Fruit fly (Drosophila melanogaster): ENCODE data around the gene TotF.

Gene TotF

dm6 chr2L:19887468-19887867 lies 24.7 kb downstream of the TotF start (continued):
- TF ChIP-seq HLHmδ (GFP tag; optimal IDR thresholded peaks at IDR 0.05) (peak; percentile 7), CG4424 (GFP tag; optimal IDR thresholded peaks at IDR 0.05) (peak; percentile 68), Ptx1 (GFP tag; IDR thresholded peaks at IDR 0.05) (peak; percentile 72), CG31224 (GFP tag; IDR thresholded peaks at IDR 0.05) (peak; percentile 45; the same call in 1 of the 2 replicates), klu (GFP tag; IDR thresholded peaks at IDR 0.05) (peak; percentile 24; the same call in 1 of the 2 replicates), Ssrp (tag; optimal IDR thresholded peaks at IDR 0.05) (peak; percentile 58), CG11456 (GFP tag; IDR thresholded peaks at IDR 0.05) (peak; percentile 89), Side (GFP tag; optimal IDR thresholded peaks at IDR 0.05) (peak; percentile 66), CG33557 (GFP tag; optimal IDR thresholded peaks at IDR 0.05) (peak; percentile 25), fd96Cb (tag; optimal IDR thresholded peaks at IDR 0.05) (peak; percentile 54), CG15269 (tag; optimal IDR thresholded peaks at IDR 0.05) (peak; percentile 57), CG2120 (GFP tag; optimal IDR thresholded peaks at IDR 0.05) (peak; percentile 55), sens (GFP tag) (peak; percentile 91), ATbp (GFP tag; optimal IDR thresholded peaks at IDR 0.05) (peak; percentile 26), Sox102F (GFP tag; optimal IDR thresholded peaks at IDR 0.05) (peak; percentile 73), HmgD (GFP tag; optimal IDR thresholded peaks at IDR 0.05) (peak; percentile 86), ken (GFP tag; IDR thresholded peaks at IDR 0.05) (peak; percentile 81), Ravus (GFP tag; IDR thresholded peaks at IDR 0.05) (no peak; the same call in 1 of the 2 replicates), TFAM (GFP tag; optimal IDR thresholded peaks at IDR 0.05) (no peak), Nf-YC (tag; optimal IDR thresholded peaks at IDR 0.05) (peak; percentile 30), Bteb2 (GFP tag; optimal IDR thresholded peaks at IDR 0.05) (peak; percentile 55), CG8089 (GFP tag; optimal IDR thresholded peaks at IDR 0.05) (peak; percentile 59), CG6272 (GFP tag; IDR thresholded peaks at IDR 0.05) (peak; percentile 62), CoRest (tag; optimal IDR thresholded peaks at IDR 0.05) (peak; percentile 70), sc (optimal IDR thresholded peaks at IDR 0.05) (no peak), sc (GFP tag; optimal IDR thresholded peaks at IDR 0.05) (peak; percentile 41), her (GFP tag; optimal IDR thresholded peaks at IDR 0.05) (peak; percentile 71), CG4360 (GFP tag; IDR thresholded peaks at IDR 0.05) (0 out of 2 replicates have a peak, but pooled peaks have one; percentile 18), D (optimal IDR thresholded peaks at IDR 0.05) (no peak), D (GFP tag; optimal IDR thresholded peaks at IDR 0.05) (peak; percentile 53), trh (GFP tag; optimal IDR thresholded peaks at IDR 0.05) (peak; percentile 5), bab2 (GFP tag; optimal IDR thresholded peaks at IDR 0.05) (peak; percentile 55), Six4 (GFP tag; optimal IDR thresholded peaks at IDR 0.05) (peak; percentile 10), wek (GFP tag; optimal IDR thresholded peaks at IDR 0.05) (no peak), CG34422 (GFP tag; IDR thresholded peaks at IDR 0.05) (peak; percentile 74; the same call in 2 of the 3 replicates), CG17912 (GFP tag; optimal IDR thresholded peaks at IDR 0.05) (peak; percentile 88), knrl (GFP tag; IDR thresholded peaks at IDR 0.05; ENCODE audit: partially characterized antibody) (peak; percentile 59; the same call in 1 of the 3 replicates), CG10462 (GFP tag; optimal IDR thresholded peaks at IDR 0.05) (peak; percentile 34), Hr39 (optimal IDR thresholded peaks at IDR 0.05) (no peak), Sin3A (optimal IDR thresholded peaks at IDR 0.05) (no peak), gcm (GFP tag; optimal IDR thresholded peaks at IDR 0.05) (no peak), jumu (GFP tag; optimal IDR thresholded peaks at IDR 0.05) (peak; percentile 71), emc (GFP tag; optimal IDR thresholded peaks at IDR 0.05) (peak; percentile 60), dati (GFP tag; IDR thresholded peaks at IDR 0.05) (no peak), z (GFP tag; IDR thresholded peaks at IDR 0.05) (no peak), ac (GFP tag; optimal IDR thresholded peaks at IDR 0.05) (no peak), dpn (GFP tag; optimal IDR thresholded peaks at IDR 0.05) (peak; percentile 74 to 81), crc (GFP tag; optimal IDR thresholded peaks at IDR 0.05) (no peak), lola (GFP tag; optimal IDR thresholded peaks at IDR 0.05) (peak in 1 of 3 experiments; percentile 36), nau (GFP tag; optimal IDR thresholded peaks at IDR 0.05) (no peak), zen (tag; optimal IDR thresholded peaks at IDR 0.05) (peak; percentile 96), ham (GFP tag; IDR thresholded peaks at IDR 0.05) (peak; percentile 41; the same call in 1 of the 2 replicates)

Data from whole organism, embryonic.